Fruit fly (Drosophila melanogaster): ENCODE data around the gene CG15021.

DNA sequence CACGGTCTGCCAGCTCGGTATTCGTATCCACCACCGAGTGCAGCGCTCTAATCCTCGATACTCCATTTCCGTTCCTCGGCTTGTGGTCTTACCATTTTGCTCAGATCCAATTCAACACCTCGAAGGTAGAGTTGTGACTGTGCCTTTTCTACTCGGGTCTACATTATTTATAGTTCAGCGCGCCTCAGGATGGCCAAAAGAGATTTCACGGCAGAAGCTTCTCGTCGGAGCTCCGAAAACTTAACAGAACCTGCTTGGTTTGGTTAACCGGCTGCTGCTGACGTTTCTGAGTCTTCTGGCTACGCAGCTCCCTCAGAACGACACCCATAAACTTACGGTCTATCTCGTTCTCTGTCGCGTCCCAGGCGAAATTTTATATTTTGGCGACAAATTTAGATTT is 30.0 kb downstream of the CG15021 start, which contains the start of gene CG32241:
- no peak for TF ChIP-seq bab1 (GFP tag; optimal IDR thresholded peaks at IDR 0.05)
- TF ChIP-seq cic (GFP tag; optimal IDR thresholded peaks at IDR 0.05), result no peak
- TF ChIP-seq Mnt (GFP tag; optimal IDR thresholded peaks at IDR 0.05), result no peak
- no peak for TF ChIP-seq tj (GFP tag; optimal IDR thresholded peaks at IDR 0.05)
- no peak for TF ChIP-seq Clk (GFP tag; optimal IDR thresholded peaks at IDR 0.05)
- TF ChIP-seq Crg-1 (GFP tag; optimal IDR thresholded peaks at IDR 0.05), result no peak
- no peak for TF ChIP-seq toe (GFP tag; optimal IDR thresholded peaks at IDR 0.05)
